Worm (Caenorhabditis elegans) whole organism, L1 larva: Measurements from ENCODE around the gene daf-42.

Experiments
- aly-2 ChIP-seq: fragments of 150-350 bp; optimal IDR thresholded peaks from 2 replicates; lab custom pipeline; 2014; ENCODE audit warnings: missing biosample characterization, missing genetic modification characterization
- elt-2 ChIP-seq: sonication (generic microtip); optimal IDR thresholded peaks from 2 replicates; lab custom pipeline; 2016; ENCODE audit warnings: missing genetic modification characterization, mild to moderate bottlenecking, inconsistent platforms, missing compliant biosample characterization, missing genetic modification reagents
- lin-14 ChIP-seq: fragments of 200-800 bp; sonication (Bioruptor generic); optimal IDR thresholded peaks from 2 replicates; lab custom pipeline; 2018; ENCODE audit warnings: mild to moderate bottlenecking, missing genetic modification characterization, moderate library complexity, missing compliant biosample characterization
- lsy-2 ChIP-seq, 2 experiments: fragments of 150-350 bp; optimal IDR thresholded peaks; 2 replicates each; lab custom pipeline; 2014; ENCODE audit warnings: missing biosample characterization in 2 of 2, missing genetic modification characterization in 2 of 2

DNA sequence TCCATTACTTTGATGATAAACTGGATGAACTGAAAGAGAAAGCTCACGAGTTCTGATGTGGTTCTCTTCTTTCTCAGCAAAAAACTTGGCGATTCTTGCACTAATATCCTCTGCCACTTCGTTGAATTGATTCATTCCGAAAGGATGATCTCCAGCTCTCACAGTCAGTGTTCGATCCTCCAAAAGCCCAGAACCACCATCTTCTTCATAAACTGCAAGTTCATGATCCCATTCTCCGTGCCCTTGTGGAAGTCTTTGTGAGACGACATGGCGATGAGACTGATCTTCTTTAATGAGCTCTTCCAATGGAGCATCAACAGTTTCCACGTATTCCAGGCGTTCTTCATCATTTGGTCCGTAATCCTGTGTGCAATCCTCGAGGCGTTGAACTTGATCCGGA is 21.7 kb downstream of the daf-42 start:
- no peak for TF ChIP-seq aly-2 (tag; lab: Kevin White, UChicago)
- TF ChIP-seq lin-14 (GFP tag; lab: Kevin White, UChicago), result no peak
- TF ChIP-seq lsy-2 (tag; optimal IDR thresholded peaks at IDR 0.05; lab: Kevin White, UChicago), result no peak
- no peak for TF ChIP-seq elt-2
